Fruit fly (Drosophila melanogaster) whole organism: ENCODE data around the gene RPA2.

ENCODE experiments used
- CG8478 ChIP-seq: fragments of >200 bp; optimal IDR thresholded peaks from 2 replicates; lab custom pipeline; 2018; ENCODE audit warnings: inconsistent platforms
- pan ChIP-seq: fragments of >200 bp; optimal IDR thresholded peaks from 2 replicates; lab custom pipeline; 2017
- psq ChIP-seq: fragments of >200 bp; optimal IDR thresholded peaks from 2 replicates; lab custom pipeline; 2017
- usp ChIP-seq: fragments of >200 bp; optimal IDR thresholded peaks from 2 replicates; lab custom pipeline; 2017; ENCODE audit warnings: missing biosample characterization, missing genetic modification characterization, mixed read lengths

- no peak for TF ChIP-seq psq (lab: Kevin White, UChicago)
- no peak for TF ChIP-seq pan (lab: Kevin White, UChicago)
- TF ChIP-seq usp = no peak
- TF ChIP-seq CG8478 (lab: Kevin White, UChicago) = no peak
Observed at dm6 chr2L:20937395-20937794, 11.4 kb upstream of the RPA2 start.
